Fruit fly (Drosophila melanogaster) S2 (cell line): ENCODE data around the gene CG43137.

Source experiments
- CG8478 ChIP-seq: fragments of >200 bp; optimal IDR thresholded peaks from 2 replicates; lab custom pipeline; 2018
- CTCF ChIP-seq, 2 experiments: fragments of >200 bp; optimal IDR thresholded peaks; 2 replicates each; lab custom pipeline; 2018

dm6 chrX:5901628-5902213 lies 36.8 kb upstream of the CG43137 start:
- no peak for TF ChIP-seq CTCF (optimal IDR thresholded peaks at IDR 0.05; lab: Kevin White, UChicago)
- no peak for TF ChIP-seq CG8478
